Fruit fly (Drosophila melanogaster): ENCODE data around the gene mrn.

mrn gene

dm6 chr3L:15597037-15597785, 16.9 kb upstream of the mrn start (continued):
- TF ChIP-seq seq (GFP tag; IDR thresholded peaks at IDR 0.05) (peak; percentile 71; the same call in 1 of the 2 replicates), CG9215 (GFP tag; IDR thresholded peaks at IDR 0.05) (no peak), Neu2 (GFP tag; optimal IDR thresholded peaks at IDR 0.05; ENCODE audit: borderline replicate concordance) (no peak), tgo (GFP tag; IDR thresholded peaks at IDR 0.05) (no peak), Xrp1 (GFP tag; IDR thresholded peaks at IDR 0.05) (peak; percentile 33; the same call in 1 of the 2 replicates), tna (GFP tag; IDR thresholded peaks at IDR 0.05; ENCODE audit: partially characterized antibody) (no peak), chinmo (GFP tag; IDR thresholded peaks at IDR 0.05; ENCODE audit: partially characterized antibody) (0 out of 4 replicates have a peak, but pooled peaks have one; percentile 66), CG11093 (GFP tag; IDR thresholded peaks at IDR 0.05) (no peak), CG2116 (GFP tag; optimal IDR thresholded peaks at IDR 0.05) (no peak), CG14050 (GFP tag; IDR thresholded peaks at IDR 0.05) (no peak), CG30403 (GFP tag; optimal IDR thresholded peaks at IDR 0.05) (no peak), CG1602 (GFP tag; optimal IDR thresholded peaks at IDR 0.05) (no peak), CG11560 (tag; IDR thresholded peaks at IDR 0.05) (no peak), CG12744 (GFP tag; optimal IDR thresholded peaks at IDR 0.05) (no peak), CG15514 (GFP tag; optimal IDR thresholded peaks at IDR 0.05) (no peak), tio (GFP tag; optimal IDR thresholded peaks at IDR 0.05) (no peak), sima (GFP tag; optimal IDR thresholded peaks at IDR 0.05) (no peak), fu2 (GFP tag; optimal IDR thresholded peaks at IDR 0.05) (no peak), tx (GFP tag; optimal IDR thresholded peaks at IDR 0.05) (no peak), sqz (GFP tag; optimal IDR thresholded peaks at IDR 0.05) (no peak), CG18599 (GFP tag; optimal IDR thresholded peaks at IDR 0.05) (peak; percentile 21), sug (tag; optimal IDR thresholded peaks at IDR 0.05) (peak; percentile 9), MTF-1 (GFP tag; optimal IDR thresholded peaks at IDR 0.05; ENCODE audit: borderline replicate concordance) (peak; percentile 23), CG15601 (tag; optimal IDR thresholded peaks at IDR 0.05) (peak; percentile 44)

- peak; percentile 19 for TF ChIP-seq CG15479 (GFP tag; optimal IDR thresholded peaks at IDR 0.05)
- TF ChIP-seq pfk (GFP tag; optimal IDR thresholded peaks at IDR 0.05): no peak
- TF ChIP-seq az2 (GFP tag; optimal IDR thresholded peaks at IDR 0.05): no peak
- TF ChIP-seq dmrt99B (tag; optimal IDR thresholded peaks at IDR 0.05): no peak
- no peak for TF ChIP-seq dm (GFP tag; optimal IDR thresholded peaks at IDR 0.05)
- TF ChIP-seq Hey (tag; optimal IDR thresholded peaks at IDR 0.05): no peak
- no peak for TF ChIP-seq pan (optimal IDR thresholded peaks at IDR 0.05)
- TF ChIP-seq pan (GFP tag; optimal IDR thresholded peaks at IDR 0.05 in 1 of 2, IDR thresholded peaks at IDR 0.05 in 1 of 2): peak in 1 of 2 experiments; percentile 4
These were observed 15.6 kb upstream of the mrn start for dm6 chr3L:15595980-15596379.

DNA sequence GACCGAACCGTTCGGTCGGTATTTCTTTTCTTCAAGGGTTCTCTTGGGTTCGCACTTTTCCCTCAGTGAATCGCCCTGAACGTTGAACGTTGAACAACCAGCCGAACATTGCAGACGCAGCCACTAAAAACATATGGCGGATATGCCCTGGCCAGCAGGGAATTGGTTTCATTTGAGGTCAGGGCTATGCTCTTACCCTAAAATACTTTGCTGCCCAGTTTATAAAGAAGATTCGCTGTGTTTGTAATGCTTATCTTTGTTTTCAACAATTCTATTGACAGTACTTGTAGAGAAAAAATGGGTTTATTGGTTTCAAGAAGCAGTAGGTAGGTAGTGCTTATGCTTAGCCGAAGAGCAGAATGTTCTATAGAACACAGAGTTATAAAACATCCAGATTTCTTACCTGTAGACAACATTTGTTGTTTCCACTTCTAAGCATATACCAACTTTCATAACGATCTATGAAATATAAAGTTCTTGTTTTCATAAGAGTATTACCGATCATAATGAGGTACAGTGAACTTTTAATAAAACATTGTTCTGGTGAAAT, 14.9 kb upstream of the mrn start:
- TF ChIP-seq CG15479 (GFP tag; optimal IDR thresholded peaks at IDR 0.05): peak; percentile 63
- TF ChIP-seq vvl (GFP tag; IDR thresholded peaks at IDR 0.05): no peak
- TF ChIP-seq lab (GFP tag; optimal IDR thresholded peaks at IDR 0.05): peak; percentile 29
- peak; percentile 10 for TF ChIP-seq CG8924 (tag; optimal IDR thresholded peaks at IDR 0.05)
- TF ChIP-seq HLH4C (GFP tag; IDR thresholded peaks at IDR 0.05; ENCODE audit: partially characterized antibody): no peak
- TF ChIP-seq Hr51 (GFP tag; optimal IDR thresholded peaks at IDR 0.05): peak in 1 of 2 experiments; percentile 29
- TF ChIP-seq Hmx (GFP tag; optimal IDR thresholded peaks at IDR 0.05): no peak
- 0 out of 3 replicates have a peak, but pooled peaks have one; percentile 27 for TF ChIP-seq CG14050 (GFP tag; IDR thresholded peaks at IDR 0.05)
- TF ChIP-seq CG17612 (GFP tag; IDR thresholded peaks at IDR 0.05): no peak
- TF ChIP-seq Oli (tag; optimal IDR thresholded peaks at IDR 0.05): peak; percentile 30
- TF ChIP-seq Hr78 (GFP tag; optimal IDR thresholded peaks at IDR 0.05): peak in 1 of 2 experiments; percentile 17
- TF ChIP-seq row (GFP tag; IDR thresholded peaks at IDR 0.05): peak; percentile 52; the same call in 2 of the 3 replicates
- TF ChIP-seq Hmr (GFP tag; optimal IDR thresholded peaks at IDR 0.05): peak; percentile 18
- peak; percentile 21 for TF ChIP-seq CG7839 (tag; optimal IDR thresholded peaks at IDR 0.05)
- TF ChIP-seq CG11504 (tag; optimal IDR thresholded peaks at IDR 0.05): peak; percentile 24
- TF ChIP-seq CG15601 (tag; optimal IDR thresholded peaks at IDR 0.05): peak; percentile 37
- peak; percentile 52 for TF ChIP-seq D19A (tag; optimal IDR thresholded peaks at IDR 0.05)

All from whole organism, embryonic.